3 fruit fly cellular contexts compared by ENCODE assay signal in genomic region chr2L:17747133-17747824, dm6.
TF ChIP-seq lines count a peak whose summit lies in the region.

No protein-coding gene starts in this region.

TF ChIP-seq in whole organism, embryonic, 481 proteins besides CTCF, POLR2A, EP300 and RAD21 (continued from another document and continues in another):
- TF ChIP-seq eve (GFP tag; optimal IDR thresholded peaks at IDR 0.05; lab: Kevin White, UChicago) (no peak), Scr (GFP tag; IDR thresholded peaks at IDR 0.05; lab: Robert Waterston, UW; ENCODE audit: partially characterized antibody) (no peak), zfh1 (GFP tag; IDR thresholded peaks at IDR 0.05; lab: Robert Waterston, UW) (peak; percentile 31; the same call in 1 of the 3 replicates), Abd-B (GFP tag; optimal IDR thresholded peaks at IDR 0.05; lab: Kevin White, UChicago) (peak; percentile 17), Spps (tag; optimal IDR thresholded peaks at IDR 0.05; lab: Kevin White, UChicago) (peak; percentile 50), Ets65A (GFP tag; lab: Kevin White, UChicago) (peak; percentile 58), CG12391 (tag; optimal IDR thresholded peaks at IDR 0.05; lab: Kevin White, UChicago) (peak; percentile 72), wor (GFP tag; IDR thresholded peaks at IDR 0.05; lab: Robert Waterston, UW) (no peak), ATbp (GFP tag; optimal IDR thresholded peaks at IDR 0.05; lab: Kevin White, UChicago) (peak; percentile 44), sens (GFP tag; lab: Kevin White, UChicago) (peak; percentile 87), ewg (GFP tag; optimal IDR thresholded peaks at IDR 0.05; lab: Kevin White, UChicago) (peak; percentile 38), CG10979 (tag; optimal IDR thresholded peaks at IDR 0.05; lab: Kevin White, UChicago) (peak; percentile 77), bsh (GFP tag; optimal IDR thresholded peaks at IDR 0.05; lab: Kevin White, UChicago) (peak in 1 of 2 experiments; percentile 71), Optix (GFP tag; IDR thresholded peaks at IDR 0.05; lab: Robert Waterston, UW) (no peak), Xbp1 (GFP tag; optimal IDR thresholded peaks at IDR 0.05; lab: Kevin White, UChicago) (peak; percentile 30), CG9727 (GFP tag; optimal IDR thresholded peaks at IDR 0.05; lab: Kevin White, UChicago) (peak; percentile 57), Blimp-1 (GFP tag; optimal IDR thresholded peaks at IDR 0.05; lab: Kevin White, UChicago) (peak; percentile 59), CG7839 (tag; optimal IDR thresholded peaks at IDR 0.05; lab: Kevin White, UChicago) (peak; percentile 55), corto (GFP tag; optimal IDR thresholded peaks at IDR 0.05; lab: Kevin White, UChicago) (no peak), CG17385 (GFP tag; optimal IDR thresholded peaks at IDR 0.05; lab: Kevin White, UChicago) (peak; percentile 8), Xrp1 (GFP tag; IDR thresholded peaks at IDR 0.05; lab: Robert Waterston, UW) (peak; percentile 53; the same call in 1 of the 2 replicates), onecut (GFP tag; IDR thresholded peaks at IDR 0.05; lab: Robert Waterston, UW) (peak; percentile 36; the same call in 1 of the 2 replicates), CG13775 (GFP tag; optimal IDR thresholded peaks at IDR 0.05; lab: Kevin White, UChicago) (peak; percentile 22), CoRest (tag; optimal IDR thresholded peaks at IDR 0.05; lab: Kevin White, UChicago) (peak; percentile 55), Sox100B (GFP tag; optimal IDR thresholded peaks at IDR 0.05; lab: Kevin White, UChicago) (peak; percentile 45), lola (GFP tag; optimal IDR thresholded peaks at IDR 0.05; lab: Kevin White, UChicago) (peak in 1 of 3 experiments; percentile 78), pros (GFP tag; optimal IDR thresholded peaks at IDR 0.05; lab: Kevin White, UChicago) (peak; percentile 79), CG2712 (tag; optimal IDR thresholded peaks at IDR 0.05; lab: Kevin White, UChicago) (peak; percentile 74), CG18599 (GFP tag; optimal IDR thresholded peaks at IDR 0.05; lab: Kevin White, UChicago) (peak; percentile 31), CG11504 (tag; optimal IDR thresholded peaks at IDR 0.05; lab: Kevin White, UChicago) (peak; percentile 53), schlank (tag; optimal IDR thresholded peaks at IDR 0.05; lab: Kevin White, UChicago) (no peak), Nf-YB (GFP tag; optimal IDR thresholded peaks at IDR 0.05; lab: Kevin White, UChicago) (peak; percentile 26), vvl (GFP tag; IDR thresholded peaks at IDR 0.05; lab: Robert Waterston, UW) (0 out of 2 replicates have a peak, but pooled peaks have one; percentile 36), Ssrp (tag; optimal IDR thresholded peaks at IDR 0.05; lab: Kevin White, UChicago) (peak; percentile 64), crol (GFP tag; IDR thresholded peaks at IDR 0.05; lab: Robert Waterston, UW) (peak; percentile 50), PHDP (tag; optimal IDR thresholded peaks at IDR 0.05; lab: Kevin White, UChicago) (peak; percentile 37), CG13424 (tag; optimal IDR thresholded peaks at IDR 0.05; lab: Kevin White, UChicago) (peak; percentile 62), B-H1 (GFP tag; IDR thresholded peaks at IDR 0.05; lab: Robert Waterston, UW) (no peak), disco-r (GFP tag; optimal IDR thresholded peaks at IDR 0.05; lab: Kevin White, UChicago) (no peak), mirr (GFP tag; optimal IDR thresholded peaks at IDR 0.05; lab: Kevin White, UChicago) (no peak), CG33557 (GFP tag; optimal IDR thresholded peaks at IDR 0.05; lab: Kevin White, UChicago) (peak; percentile 37), vnd (GFP tag; IDR thresholded peaks at IDR 0.05; lab: Robert Waterston, UW; ENCODE audit: partially characterized antibody) (no peak), nmo (GFP tag; optimal IDR thresholded peaks at IDR 0.05; lab: Kevin White, UChicago) (peak; percentile 67)

TF ChIP-seq in whole organism, prepupa, 60 proteins besides CTCF, POLR2A, EP300 and RAD21 (continued from another document):
- peak; percentile 47 for TF ChIP-seq Sox14 (GFP tag; optimal IDR thresholded peaks at IDR 0.05; lab: Kevin White, UChicago)
- peak; percentile 14 for TF ChIP-seq CG31627 (GFP tag; optimal IDR thresholded peaks at IDR 0.05; lab: Kevin White, UChicago)
- no peak for TF ChIP-seq Gug (GFP tag; IDR thresholded peaks at IDR 0.05; lab: Robert Waterston, UW)
- TF ChIP-seq spab (GFP tag; optimal IDR thresholded peaks at IDR 0.05; lab: Kevin White, UChicago), result peak; percentile 48
- peak; percentile 49 for TF ChIP-seq CG6808 (GFP tag; optimal IDR thresholded peaks at IDR 0.05; lab: Kevin White, UChicago)
- no peak for TF ChIP-seq dac (GFP tag; optimal IDR thresholded peaks at IDR 0.05; lab: Kevin White, UChicago)
- TF ChIP-seq Eip75B (GFP tag; optimal IDR thresholded peaks at IDR 0.05; lab: Kevin White, UChicago), result peak; percentile 53
- TF ChIP-seq topi (GFP tag; optimal IDR thresholded peaks at IDR 0.05; lab: Kevin White, UChicago), result peak; percentile 44
- no peak for TF ChIP-seq CG16779 (tag; optimal IDR thresholded peaks at IDR 0.05; lab: Kevin White, UChicago)
- peak; percentile 8 for TF ChIP-seq CG6792 (GFP tag; optimal IDR thresholded peaks at IDR 0.05; lab: Kevin White, UChicago)
- TF ChIP-seq eg (GFP tag; IDR thresholded peaks at IDR 0.05; lab: Robert Waterston, UW), result no peak
- TF ChIP-seq CG7368 (GFP tag; optimal IDR thresholded peaks at IDR 0.05; lab: Kevin White, UChicago), result no peak
- TF ChIP-seq CG3032 (tag; optimal IDR thresholded peaks at IDR 0.05; lab: Kevin White, UChicago), result peak; percentile 68
- peak; percentile 41 for TF ChIP-seq CG8632 (GFP tag; optimal IDR thresholded peaks at IDR 0.05; lab: Kevin White, UChicago)
- TF ChIP-seq CG4318 (GFP tag; optimal IDR thresholded peaks at IDR 0.05; lab: Kevin White, UChicago), result no peak
- peak; percentile 54 for TF ChIP-seq net (GFP tag; optimal IDR thresholded peaks at IDR 0.05; lab: Kevin White, UChicago)
- peak; percentile 65 for TF ChIP-seq Ets96B (tag; optimal IDR thresholded peaks at IDR 0.05; lab: Kevin White, UChicago)
- no peak for TF ChIP-seq CG1621 (tag; optimal IDR thresholded peaks at IDR 0.05; lab: Kevin White, UChicago)
- TF ChIP-seq cyc (GFP tag; optimal IDR thresholded peaks at IDR 0.05; lab: Kevin White, UChicago), result peak; percentile 32
- no peak for TF ChIP-seq Blimp-1 (GFP tag; optimal IDR thresholded peaks at IDR 0.05; lab: Kevin White, UChicago)
- no peak for TF ChIP-seq CG11902 (GFP tag; optimal IDR thresholded peaks at IDR 0.05; lab: Kevin White, UChicago)
- peak; percentile 17 for TF ChIP-seq CG9139 (GFP tag; optimal IDR thresholded peaks at IDR 0.05; lab: Kevin White, UChicago)
- no peak for TF ChIP-seq CG8319 (GFP tag; optimal IDR thresholded peaks at IDR 0.05; lab: Kevin White, UChicago)
- peak; percentile 58 for TF ChIP-seq dsx (GFP tag; optimal IDR thresholded peaks at IDR 0.05; lab: Kevin White, UChicago; ENCODE audit: poor library complexity, severe bottlenecking)
- peak; percentile 89 for TF ChIP-seq Eip78C (GFP tag; lab: Kevin White, UChicago)
- TF ChIP-seq Hr4 (GFP tag; optimal IDR thresholded peaks at IDR 0.05; lab: Kevin White, UChicago), result peak; percentile 48
- TF ChIP-seq CG11294 (GFP tag; IDR thresholded peaks at IDR 0.05; lab: Robert Waterston, UW), result no peak
- no peak for TF ChIP-seq fd85E (GFP tag; optimal IDR thresholded peaks at IDR 0.05; lab: Kevin White, UChicago)
- TF ChIP-seq pdm3 (GFP tag; optimal IDR thresholded peaks at IDR 0.05; lab: Kevin White, UChicago), result peak; percentile 33
- TF ChIP-seq CG11762 (GFP tag; optimal IDR thresholded peaks at IDR 0.05; lab: Kevin White, UChicago; ENCODE audit: insufficient read depth), result peak; percentile 30
- TF ChIP-seq acj6 (GFP tag; optimal IDR thresholded peaks at IDR 0.05; lab: Kevin White, UChicago), result peak; percentile 39
- peak; percentile 51 for TF ChIP-seq Smox (GFP tag; optimal IDR thresholded peaks at IDR 0.05; lab: Kevin White, UChicago)
- TF ChIP-seq svp (GFP tag; lab: Kevin White, UChicago), result peak; percentile 83
- peak; percentile 62 for TF ChIP-seq CG10669 (GFP tag; optimal IDR thresholded peaks at IDR 0.05; lab: Kevin White, UChicago)
- peak; percentile 46 for TF ChIP-seq CG3919 (GFP tag; optimal IDR thresholded peaks at IDR 0.05; lab: Kevin White, UChicago)
- TF ChIP-seq esn (GFP tag; optimal IDR thresholded peaks at IDR 0.05; lab: Kevin White, UChicago), result peak; percentile 63
- peak; percentile 46 for TF ChIP-seq CG32006 (GFP tag; optimal IDR thresholded peaks at IDR 0.05; lab: Kevin White, UChicago)

TF ChIP-seq in whole organism, wandering third instar larva, 38 proteins besides CTCF, POLR2A, EP300 and RAD21 (continued from another document):
- TF ChIP-seq psq (GFP tag; optimal IDR thresholded peaks at IDR 0.05; lab: Kevin White, UChicago) (peak; percentile 33), jim (GFP tag; optimal IDR thresholded peaks at IDR 0.05; lab: Kevin White, UChicago) (no peak), Vsx2 (GFP tag; optimal IDR thresholded peaks at IDR 0.05; lab: Kevin White, UChicago; ENCODE audit: partially characterized antibody) (no peak)
TF ChIP-seq in whole organism, wandering third instar larva: peak in this region for 11.
